Fruit fly (Drosophila melanogaster): ENCODE data around the gene Acbp2.
A peak's percentile ranks its signal among the peaks of the same experiment; 100 is the strongest.

Gene Acbp2

DNA sequence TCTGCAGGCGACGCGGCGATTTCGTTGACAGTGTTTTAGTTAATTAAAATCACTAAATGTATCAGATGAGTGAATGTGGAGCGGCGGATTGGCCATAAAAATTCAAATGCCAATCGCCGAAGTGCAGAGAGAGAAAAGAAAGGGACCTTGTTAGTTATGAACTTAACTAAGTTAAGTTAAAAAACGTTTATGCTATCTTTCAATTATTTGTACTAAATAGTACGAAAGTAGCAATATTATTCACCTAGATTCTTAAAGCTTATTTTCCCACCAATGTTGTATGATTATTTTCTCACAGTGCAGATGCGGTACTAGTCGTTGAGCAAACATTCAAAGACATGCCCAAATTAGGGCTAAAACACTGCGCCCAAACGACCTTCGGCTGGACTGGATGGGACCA is 40.9 kb upstream of the Acbp2 start (continued):
- TF ChIP-seq ato (GFP tag; IDR thresholded peaks at IDR 0.05; ENCODE audit: partially characterized antibody), result no peak
- TF ChIP-seq gcm (GFP tag; optimal IDR thresholded peaks at IDR 0.05), result peak; percentile 34
- TF ChIP-seq CG12744 (GFP tag; optimal IDR thresholded peaks at IDR 0.05), result no peak
- peak; percentile 35 for TF ChIP-seq trem (tag; optimal IDR thresholded peaks at IDR 0.05)
- peak; percentile 44 for TF ChIP-seq az2 (GFP tag; optimal IDR thresholded peaks at IDR 0.05)
- peak; percentile 21 for TF ChIP-seq CG4854 (GFP tag; optimal IDR thresholded peaks at IDR 0.05)
- peak; percentile 67 for TF ChIP-seq Oli (tag; optimal IDR thresholded peaks at IDR 0.05)
- no peak for TF ChIP-seq MESR4 (GFP tag; optimal IDR thresholded peaks at IDR 0.05)
- no peak for TF ChIP-seq usp (GFP tag; optimal IDR thresholded peaks at IDR 0.05)
- peak; percentile 24 for TF ChIP-seq her (GFP tag; optimal IDR thresholded peaks at IDR 0.05)
- TF ChIP-seq CG7786 (GFP tag; optimal IDR thresholded peaks at IDR 0.05), result peak; percentile 17
- no peak for TF ChIP-seq CkIIα-i1 (GFP tag; IDR thresholded peaks at IDR 0.05)
- no peak for TF ChIP-seq grn (GFP tag; optimal IDR thresholded peaks at IDR 0.05)
- no peak for TF ChIP-seq CG17912 (GFP tag; optimal IDR thresholded peaks at IDR 0.05)
- peak; percentile 73 for TF ChIP-seq zfh1 (GFP tag; IDR thresholded peaks at IDR 0.05)
- TF ChIP-seq Dll (GFP tag; IDR thresholded peaks at IDR 0.05; ENCODE audit: partially characterized antibody), result no peak
- TF ChIP-seq mam (GFP tag; optimal IDR thresholded peaks at IDR 0.05), result peak; percentile 64
- TF ChIP-seq CG4424 (GFP tag; optimal IDR thresholded peaks at IDR 0.05), result peak; percentile 69
- no peak for TF ChIP-seq luna (GFP tag; optimal IDR thresholded peaks at IDR 0.05)
- TF ChIP-seq zen2 (GFP tag; IDR thresholded peaks at IDR 0.05; ENCODE audit: partially characterized antibody), result no peak
- no peak for TF ChIP-seq GATAe (GFP tag; conservative IDR thresholded peaks at IDR 0.05)
- TF ChIP-seq CG12769 (tag; optimal IDR thresholded peaks at IDR 0.05), result peak; percentile 50
- TF ChIP-seq Sry-δ (GFP tag; optimal IDR thresholded peaks at IDR 0.05), result peak; percentile 19
- TF ChIP-seq CG10321 (GFP tag; IDR thresholded peaks at IDR 0.05), result no peak
- no peak for TF ChIP-seq Bgb (GFP tag; IDR thresholded peaks at IDR 0.05; ENCODE audit: partially characterized antibody)
- peak; percentile 67; the same call in 2 of the 3 replicates for TF ChIP-seq so (GFP tag; IDR thresholded peaks at IDR 0.05)
- peak; percentile 44; the same call in 1 of the 3 replicates for TF ChIP-seq CG2199 (GFP tag; IDR thresholded peaks at IDR 0.05)
- no peak for TF ChIP-seq shn (GFP tag; optimal IDR thresholded peaks at IDR 0.05)
- TF ChIP-seq D19B (GFP tag; optimal IDR thresholded peaks at IDR 0.05), result no peak
- peak; percentile 71 for TF ChIP-seq Rfx (GFP tag; IDR thresholded peaks at IDR 0.05)
- TF ChIP-seq Lhr (GFP tag; optimal IDR thresholded peaks at IDR 0.05), result no peak
- peak; percentile 22 for TF ChIP-seq sd (tag; optimal IDR thresholded peaks at IDR 0.05)
- TF ChIP-seq vfl (GFP tag; optimal IDR thresholded peaks at IDR 0.05), result no peak
- peak; percentile 58; the same call in 1 of the 2 replicates for TF ChIP-seq ranshi (GFP tag; IDR thresholded peaks at IDR 0.05)
- peak; percentile 78 for TF ChIP-seq lmd (GFP tag; IDR thresholded peaks at IDR 0.05)
- peak; percentile 69 for TF ChIP-seq Meics (GFP tag; optimal IDR thresholded peaks at IDR 0.05)
- TF ChIP-seq CG12236 (GFP tag; optimal IDR thresholded peaks at IDR 0.05), result no peak
- no peak for TF ChIP-seq BEAF-32 (GFP tag; optimal IDR thresholded peaks at IDR 0.05)
- no peak for TF ChIP-seq CG8290 (GFP tag; optimal IDR thresholded peaks at IDR 0.05)
- peak in 1 of 2 experiments; percentile 46 for TF ChIP-seq CG8290 (tag; optimal IDR thresholded peaks at IDR 0.05)
- no peak for TF ChIP-seq ac (GFP tag; optimal IDR thresholded peaks at IDR 0.05)
- no peak for TF ChIP-seq pzg (GFP tag; optimal IDR thresholded peaks at IDR 0.05)
- no peak for TF ChIP-seq CG6654 (GFP tag; optimal IDR thresholded peaks at IDR 0.05)
- peak; percentile 27 for TF ChIP-seq CG12104 (GFP tag; optimal IDR thresholded peaks at IDR 0.05)
- TF ChIP-seq CG14050 (GFP tag; IDR thresholded peaks at IDR 0.05), result peak; percentile 57; the same call in 2 of the 3 replicates
- peak; percentile 34 for TF ChIP-seq NfI (GFP tag; optimal IDR thresholded peaks at IDR 0.05)
- no peak for TF ChIP-seq h (optimal IDR thresholded peaks at IDR 0.05)
- TF ChIP-seq E2f2 (GFP tag; IDR thresholded peaks at IDR 0.05), result peak; percentile 34; the same call in 1 of the 2 replicates
- TF ChIP-seq Nf-YC (tag; optimal IDR thresholded peaks at IDR 0.05), result peak; percentile 57
- TF ChIP-seq Trl (optimal IDR thresholded peaks at IDR 0.05), result no peak
- peak; percentile 50 for TF ChIP-seq Trl (GFP tag; optimal IDR thresholded peaks at IDR 0.05)
- peak; percentile 74 for TF ChIP-seq CG17361 (GFP tag; IDR thresholded peaks at IDR 0.05)
- TF ChIP-seq dysf (GFP tag; IDR thresholded peaks at IDR 0.05), result peak; percentile 86
